Worm (Caenorhabditis elegans) whole organism, L3 larva: Measurements from ENCODE around the gene clec-54.

Experiments used
- ceh-82 ChIP-seq: fragments of 150-350 bp; optimal IDR thresholded peaks from 2 replicates; lab custom pipeline; 2014; ENCODE audit warnings: missing biosample characterization, missing genetic modification characterization
- fos-1 ChIP-seq: fragments of 150-350 bp; optimal IDR thresholded peaks from 2 replicates; lab custom pipeline; 2014; ENCODE audit warnings: missing biosample characterization, missing genetic modification characterization
- snpc-4 ChIP-seq: fragments of 150-350 bp; optimal IDR thresholded peaks from 2 replicates; lab custom pipeline; 2014; ENCODE audit warnings: missing biosample characterization, missing genetic modification characterization
- unc-39 ChIP-seq: sonication (generic microtip); optimal IDR thresholded peaks from 4 replicates; lab custom pipeline; 2017; ENCODE audit warnings: missing biosample characterization, missing genetic modification characterization

ce11 chrV:14496446-14496845 is 19.7 kb downstream of the clec-54 start:
- TF ChIP-seq unc-39 (tag; lab: Kevin White, UChicago) (no peak), fos-1 (tag; lab: Kevin White, UChicago) (no peak), snpc-4 (tag; lab: Kevin White, UChicago) (no peak), ceh-82 (tag; lab: Kevin White, UChicago) (no peak)
